Fruit fly (Drosophila melanogaster) whole organism, adult: Measurements from ENCODE around the gene Rrp1.

ENCODE experiments used
- Clk ChIP-seq: fragments of 200-800 bp; sonication (Bioruptor generic); optimal IDR thresholded peaks from 2 replicates; lab custom pipeline; 2017; ENCODE audit warnings: missing biosample characterization, missing genetic modification characterization
- Crg-1 ChIP-seq: fragments of 200-800 bp; sonication (Bioruptor generic); optimal IDR thresholded peaks from 2 replicates; lab custom pipeline; 2016; ENCODE audit warnings: missing biosample characterization, missing genetic modification characterization
- Mnt ChIP-seq: fragments of 200-800 bp; sonication (Bioruptor generic); optimal IDR thresholded peaks from 2 replicates; lab custom pipeline; 2016; ENCODE audit warnings: missing biosample characterization, mild to moderate bottlenecking, missing genetic modification characterization
- bab1 ChIP-seq: fragments of 200-800 bp; sonication (Bioruptor generic); optimal IDR thresholded peaks from 3 replicates; lab custom pipeline; 2019; ENCODE audit warnings: missing biosample characterization, mild to moderate bottlenecking, missing genetic modification characterization, moderate library complexity
- cic ChIP-seq: fragments of 200-800 bp; sonication (Bioruptor generic); optimal IDR thresholded peaks from 2 replicates; lab custom pipeline; 2017; ENCODE audit warnings: missing biosample characterization, mild to moderate bottlenecking, missing genetic modification characterization, moderate library complexity
- cnc ChIP-seq, 2 experiments: fragments of >200 bp; optimal IDR thresholded peaks; 2 replicates each; lab custom pipeline; 2017
- pad ChIP-seq: fragments of 200-800 bp; sonication (Bioruptor generic); optimal IDR thresholded peaks from 3 replicates; lab custom pipeline; 2017; ENCODE audit warnings: missing biosample characterization, missing genetic modification characterization, mild to moderate bottlenecking, moderate library complexity, missing genetic modification reagents
- toe ChIP-seq: fragments of 200-800 bp; sonication (Bioruptor generic); optimal IDR thresholded peaks from 2 replicates; lab custom pipeline; 2016; ENCODE audit warnings: missing biosample characterization, missing genetic modification characterization

- TF ChIP-seq cnc (optimal IDR thresholded peaks at IDR 0.05; lab: Kevin White, UChicago), result no peak
- TF ChIP-seq Crg-1 (GFP tag; lab: Kevin White, UChicago), result no peak
- TF ChIP-seq toe (GFP tag; lab: Kevin White, UChicago), result no peak
- no peak for TF ChIP-seq pad (GFP tag; lab: Kevin White, UChicago)
- no peak for TF ChIP-seq cic (GFP tag; lab: Kevin White, UChicago)
- TF ChIP-seq Mnt (GFP tag; lab: Kevin White, UChicago), result no peak
- no peak for TF ChIP-seq Clk (GFP tag; lab: Kevin White, UChicago)
- no peak for TF ChIP-seq bab1 (GFP tag; lab: Kevin White, UChicago)
Observed at dm6 chr2L:2986776-2987175, 14.5 kb upstream of the Rrp1 start.
